Worm (Caenorhabditis elegans) whole organism, young adult: ENCODE data around the gene Y7A5A.7.

Source experiments
- B0336.3 ChIP-seq: fragments of 200-800 bp; sonication (Bioruptor generic); IDR thresholded peaks from 2 replicates; pipeline ENCODE4 v1.3.6; 2022; ENCODE audit warnings: missing genetic modification characterization, missing compliant biosample characterization
- F55B11.4 ChIP-seq: sonication (generic microtip); optimal IDR thresholded peaks from 2 replicates; lab custom pipeline; 2016; ENCODE audit warnings: missing compliant biosample characterization, missing genetic modification characterization, borderline replicate concordance; ENCODE audit not compliant: insufficient read depth
- F57C9.4 ChIP-seq: sonication (generic microtip); optimal IDR thresholded peaks from 2 replicates; lab custom pipeline; 2017; ENCODE audit warnings: mild to moderate bottlenecking, missing genetic modification characterization, missing compliant biosample characterization
- K11D2.4 ChIP-seq: fragments of 200-800 bp; sonication (Bioruptor generic); IDR thresholded peaks from 2 replicates; pipeline ENCODE4 v1.3.6; 2022; ENCODE audit warnings: missing genetic modification reagents, missing genetic modification characterization, missing compliant biosample characterization
- K12H6.12 ChIP-seq: fragments of 200-800 bp; sonication (Bioruptor generic); optimal IDR thresholded peaks from 2 replicates; lab custom pipeline; 2018; ENCODE audit warnings: mild to moderate bottlenecking, missing genetic modification characterization, missing compliant biosample characterization
- ama-1 ChIP-seq, 3 experiments: fragments of 150-350 bp in 1 of 3; sonication (generic microtip) in 2 of 3; optimal IDR thresholded peaks; 2 replicates each; lab custom pipeline; 2014 to 2018; ENCODE audit warnings: missing biosample characterization in 2 of 3, missing genetic modification characterization in 2 of 3, missing genetic modification reagents in 2 of 3
- aptf-2 ChIP-seq: fragments of 200-800 bp; sonication (Bioruptor generic); conservative IDR thresholded peaks from 2 replicates; pipeline ENCODE4 v1.3.6; 2022; ENCODE audit warnings: missing genetic modification reagents, missing genetic modification characterization, missing compliant biosample characterization
- attf-3 ChIP-seq: fragments of 200-800 bp; sonication (Bioruptor generic); conservative IDR thresholded peaks from 2 replicates; pipeline ENCODE4 v1.3.6; 2022; ENCODE audit warnings: missing genetic modification reagents, missing genetic modification characterization, missing compliant biosample characterization
- attf-5 ChIP-seq: fragments of 200-800 bp; sonication (Bioruptor generic); optimal IDR thresholded peaks from 2 replicates; lab custom pipeline; 2018; ENCODE audit warnings: mild to moderate bottlenecking, missing genetic modification characterization, missing compliant biosample characterization
- ccch-3 ChIP-seq: fragments of 200-800 bp; sonication (Bioruptor generic); optimal IDR thresholded peaks from 2 replicates; lab custom pipeline; 2018; ENCODE audit warnings: mild to moderate bottlenecking, missing genetic modification characterization, missing compliant biosample characterization
- cebp-1 ChIP-seq, 2 experiments: fragments of 200-800 bp in 1 of 2; sonication (Bioruptor generic) in 1 of 2; sonication (generic microtip) in 1 of 2; IDR thresholded peaks in 1 of 2; optimal IDR thresholded peaks in 1 of 2; 2 replicates each; pipeline versions ENCODE4 v1.3.6 to Lab custom; 2017 to 2022; ENCODE audit warnings: missing compliant biosample characterization in 2 of 2, missing genetic modification characterization in 2 of 2, mild to moderate bottlenecking in 1 of 2, missing genetic modification reagents in 1 of 2, moderate library complexity in 1 of 2
- ceh-27 ChIP-seq: fragments of 200-800 bp; sonication (Bioruptor generic); optimal IDR thresholded peaks from 2 replicates; lab custom pipeline; 2018; ENCODE audit warnings: mild to moderate bottlenecking, missing genetic modification characterization, moderate library complexity, missing compliant biosample characterization
- ceh-40 ChIP-seq: fragments of 200-800 bp; sonication (Bioruptor generic); IDR thresholded peaks from 2 replicates; pipeline ENCODE4 v1.3.6; 2022; ENCODE audit warnings: missing genetic modification characterization, missing compliant biosample characterization
- ceh-58 ChIP-seq: fragments of 200-800 bp; sonication (Bioruptor generic); IDR thresholded peaks from 2 replicates; pipeline ENCODE4 v1.3.6; 2022; ENCODE audit warnings: missing genetic modification characterization, missing compliant biosample characterization
- dox-1 ChIP-seq: fragments of 200-800 bp; sonication (Bioruptor generic); IDR thresholded peaks from 2 replicates; pipeline ENCODE4 v1.3.6; 2022; ENCODE audit warnings: missing genetic modification reagents, missing genetic modification characterization, missing compliant biosample characterization
- gei-17 ChIP-seq: fragments of 200-800 bp; sonication (Bioruptor generic); optimal IDR thresholded peaks from 2 replicates; lab custom pipeline; 2018; ENCODE audit warnings: mild to moderate bottlenecking, missing genetic modification characterization, missing compliant biosample characterization
- him-1 ChIP-seq: sonication (generic microtip); optimal IDR thresholded peaks from 2 replicates; lab custom pipeline; 2016; ENCODE audit warnings: missing genotype, missing genetic modification reagents, missing genetic modification characterization, missing compliant biosample characterization
- hmg-1.2 ChIP-seq: fragments of 200-800 bp; sonication (Bioruptor generic); IDR thresholded peaks from 2 replicates; pipeline ENCODE4 v1.3.6; 2022; ENCODE audit warnings: missing genetic modification reagents, missing genetic modification characterization, missing compliant biosample characterization
- let-607 ChIP-seq, 2 experiments: fragments of 200-800 bp in 1 of 2; sonication (Bioruptor generic) in 1 of 2; sonication (generic microtip) in 1 of 2; optimal IDR thresholded peaks; 2 replicates each; lab custom pipeline; 2016 to 2018; ENCODE audit warnings: mild to moderate bottlenecking in 2 of 2, missing compliant biosample characterization in 2 of 2, missing genetic modification characterization in 2 of 2, moderate library complexity in 2 of 2, missing genotype in 1 of 2
- lin-35 ChIP-seq, 3 experiments: fragments of 150-350 bp in 2 of 3; sonication (generic microtip) in 1 of 3; optimal IDR thresholded peaks; 2 replicates each; lab custom pipeline; 2014 to 2018; ENCODE audit warnings: missing biosample characterization in 3 of 3, missing genetic modification characterization in 3 of 3, missing genetic modification reagents in 3 of 3
- lin-40 ChIP-seq: sonication (generic microtip); optimal IDR thresholded peaks from 2 replicates; lab custom pipeline; 2016; ENCODE audit warnings: missing genetic modification characterization, mild to moderate bottlenecking, missing compliant biosample characterization, missing genotype, missing genetic modification reagents
- madf-10 ChIP-seq: sonication (generic microtip); optimal IDR thresholded peaks from 2 replicates; lab custom pipeline; 2016; ENCODE audit warnings: mild to moderate bottlenecking, missing genetic modification characterization, missing compliant biosample characterization
- mcd-1 ChIP-seq: fragments of 200-800 bp; sonication (Bioruptor generic); IDR thresholded peaks from 2 replicates; pipeline ENCODE4 v1.3.6; 2022; ENCODE audit warnings: missing genetic modification reagents, missing genetic modification characterization, missing compliant biosample characterization
- nhr-80 ChIP-seq: sonication (generic microtip); optimal IDR thresholded peaks from 2 replicates; lab custom pipeline; 2016; ENCODE audit warnings: missing genetic modification characterization, missing compliant biosample characterization
- rcor-1 ChIP-seq: fragments of 200-800 bp; sonication (Bioruptor generic); IDR thresholded peaks from 2 replicates; pipeline ENCODE4 v1.3.6; 2022; ENCODE audit warnings: missing genetic modification reagents, missing genetic modification characterization, missing compliant biosample characterization
- snpc-1.1 ChIP-seq: sonication (generic microtip); optimal IDR thresholded peaks from 2 replicates; lab custom pipeline; 2017; ENCODE audit warnings: missing genetic modification characterization, mild to moderate bottlenecking, missing compliant biosample characterization, antibody characterized with exemption, moderate library complexity, missing genotype, missing genetic modification reagents; ENCODE audit not compliant: insufficient read depth
- snpc-4 ChIP-seq, 5 experiments: fragments of 150-350 bp in 1 of 5; sonication (generic microtip) in 4 of 5; optimal IDR thresholded peaks; 2 replicates each; lab custom pipeline; 2014 to 2018; ENCODE audit warnings: missing genetic modification characterization in 5 of 5, missing biosample characterization in 3 of 5, antibody characterized with exemption in 2 of 5, mild to moderate bottlenecking in 2 of 5, missing compliant biosample characterization in 2 of 5, missing genotype in 2 of 5, moderate library complexity in 2 of 5, missing genetic modification reagents in 1 of 5
- somi-1 ChIP-seq: fragments of 200-800 bp; sonication (Bioruptor generic); optimal IDR thresholded peaks from 2 replicates; lab custom pipeline; 2018; ENCODE audit warnings: mild to moderate bottlenecking, missing genetic modification characterization, missing compliant biosample characterization
- sptf-2 ChIP-seq: fragments of 200-800 bp; sonication (Bioruptor generic); optimal IDR thresholded peaks from 2 replicates; lab custom pipeline; 2018; ENCODE audit warnings: mild to moderate bottlenecking, missing genetic modification characterization, missing compliant biosample characterization
- tbp1 ChIP-seq: fragments of 200-800 bp; sonication (Bioruptor generic); optimal IDR thresholded peaks from 2 replicates; lab custom pipeline; 2018; ENCODE audit warnings: mild to moderate bottlenecking, missing genetic modification characterization, missing compliant biosample characterization
- zfh-2 ChIP-seq: fragments of 200-800 bp; sonication (Bioruptor generic); conservative IDR thresholded peaks from 2 replicates; pipeline ENCODE4 v1.3.6; 2022; ENCODE audit warnings: missing genetic modification reagents, missing genetic modification characterization, missing compliant biosample characterization

Gene Y7A5A.7

DNA sequence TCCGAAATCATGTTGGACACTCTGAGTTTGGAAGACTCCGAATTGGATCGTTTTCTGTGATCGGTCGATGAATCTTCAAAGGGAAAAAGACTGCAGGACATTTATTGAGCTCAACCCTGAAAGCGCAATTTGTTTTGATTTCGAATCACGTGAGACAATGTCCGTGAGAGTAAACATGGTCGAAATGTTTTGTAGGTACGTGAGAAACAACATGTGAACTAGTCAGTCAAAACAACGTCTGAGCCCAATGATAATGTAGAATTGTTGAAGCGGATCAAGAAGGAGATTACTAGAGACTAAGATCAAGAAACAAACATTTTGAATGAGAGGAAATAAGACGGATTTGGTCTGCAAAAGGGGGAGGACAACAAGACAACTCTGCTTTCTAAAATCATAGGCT, at the start of gene Y7A5A.7:
Y7A5A.7 (minus strand) TSS at position 101 of the 400 bp plus-strand sequence.
- TF ChIP-seq ama-1 (optimal IDR thresholded peaks at IDR 0.05; lab: Kevin White, UChicago) (no peak), ama-1 (GFP tag; optimal IDR thresholded peaks at IDR 0.05; lab: Kevin White, UChicago) (no peak)

DNA sequence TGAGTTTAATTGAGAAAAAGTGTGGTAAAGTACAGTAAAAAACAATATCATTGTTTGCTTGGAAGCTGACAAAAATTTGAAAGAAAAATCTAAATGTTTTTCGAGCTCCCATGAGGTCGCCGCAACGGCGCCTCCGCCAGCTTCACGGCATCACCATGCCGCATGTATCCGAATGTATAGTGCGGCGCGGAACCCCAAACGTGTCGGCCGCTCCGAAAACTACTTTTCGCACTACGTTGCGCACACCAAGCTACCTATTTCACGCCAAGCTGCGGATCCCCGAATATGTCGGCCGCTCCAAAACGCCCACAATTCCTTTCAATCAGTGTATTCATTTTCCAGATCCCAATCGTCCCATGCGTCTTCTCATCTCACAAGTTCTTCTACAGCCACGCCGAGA, 47.0 kb upstream of the Y7A5A.7 start:
- no peak for TF ChIP-seq him-1 (tag; lab: Kevin White, UChicago)
- TF ChIP-seq ceh-40 (GFP tag; lab: Robert Waterston, UW): no peak
- peak; percentile 21 for TF ChIP-seq snpc-1.1 (tag; lab: Kevin White, UChicago)
- peak; percentile 45; the same call in 1 of the 2 replicates for TF ChIP-seq hmg-1.2 (GFP tag; lab: Robert Waterston, UW)
- TF ChIP-seq snpc-4 (GFP tag; optimal IDR thresholded peaks at IDR 0.05; lab: Kevin White, UChicago): peak; percentile 45
- TF ChIP-seq snpc-4 (tag; optimal IDR thresholded peaks at IDR 0.05; lab: Kevin White, UChicago): peak in 2 of 4 experiments; percentile 87 to 90
- TF ChIP-seq zfh-2 (GFP tag; lab: Robert Waterston, UW): peak; percentile 66; the same call in 1 of the 2 replicates

- no peak for TF ChIP-seq F55B11.4 (tag; lab: Kevin White, UChicago)
- TF ChIP-seq aptf-2 (GFP tag; lab: Robert Waterston, UW): no peak
- peak; percentile 15; the same call in 1 of the 2 replicates for TF ChIP-seq dox-1
- TF ChIP-seq ccch-3 (GFP tag; lab: Kevin White, UChicago): no peak
- TF ChIP-seq rcor-1 (GFP tag; lab: Robert Waterston, UW): peak; percentile 29; the same call in 1 of the 2 replicates
- TF ChIP-seq attf-5: peak; percentile 52
- TF ChIP-seq mcd-1 (GFP tag; lab: Robert Waterston, UW): peak; percentile 42; the same call in 1 of the 2 replicates
- TF ChIP-seq tbp1 (GFP tag; lab: Kevin White, UChicago): peak; percentile 8
- TF ChIP-seq lin-40: peak; percentile 80
- peak in 1 of 2 experiments; percentile 76 for TF ChIP-seq let-607 (tag; optimal IDR thresholded peaks at IDR 0.05; lab: Kevin White, UChicago)
- peak; percentile 45 for TF ChIP-seq ceh-27 (GFP tag; lab: Kevin White, UChicago)
- no peak for TF ChIP-seq snpc-4 (GFP tag; optimal IDR thresholded peaks at IDR 0.05; lab: Kevin White, UChicago)
- TF ChIP-seq snpc-4 (tag; optimal IDR thresholded peaks at IDR 0.05; lab: Kevin White, UChicago): peak in 2 of 4 experiments; percentile 30 to 55
- peak; percentile 20 for TF ChIP-seq F57C9.4
- TF ChIP-seq lin-35 (GFP tag; optimal IDR thresholded peaks at IDR 0.05; lab: Kevin White, UChicago): peak in 1 of 3 experiments; percentile 39
- TF ChIP-seq somi-1 (GFP tag; lab: Kevin White, UChicago): peak; percentile 37
- no peak for TF ChIP-seq ceh-58 (GFP tag; lab: Robert Waterston, UW)
- no peak for TF ChIP-seq sptf-2 (GFP tag; lab: Kevin White, UChicago)
- TF ChIP-seq snpc-1.1 (tag; lab: Kevin White, UChicago): peak; percentile 26
- TF ChIP-seq hmg-1.2 (GFP tag; lab: Robert Waterston, UW): peak; percentile 45
- no peak for TF ChIP-seq nhr-80 (tag; lab: Kevin White, UChicago)
- 0 out of 2 replicates have a peak, but pooled peaks have one; percentile 29 for TF ChIP-seq B0336.3 (GFP tag; lab: Robert Waterston, UW)
- peak; percentile 21 for TF ChIP-seq gei-17 (GFP tag; lab: Kevin White, UChicago)
- TF ChIP-seq cebp-1 (GFP tag; IDR thresholded peaks at IDR 0.05; lab: Robert Waterston, UW): no peak
- TF ChIP-seq cebp-1 (tag; optimal IDR thresholded peaks at IDR 0.05; lab: Kevin White, UChicago): peak; percentile 55
- peak; percentile 82 for TF ChIP-seq K12H6.12 (tag; lab: Kevin White, UChicago)
- peak; percentile 97 for TF ChIP-seq attf-3
- 0 out of 2 replicates have a peak, but pooled peaks have one; percentile 51 for TF ChIP-seq K11D2.4 (GFP tag; lab: Robert Waterston, UW)
- TF ChIP-seq madf-10 (tag; lab: Kevin White, UChicago): peak; percentile 21
- TF ChIP-seq, all 124 proteins: peak for 21
These were observed 45.5 kb upstream of the Y7A5A.7 start, which contains the start of gene acl-1 for ce11 chrX:15849397-15849935. acl-1 (plus strand) TSS chrX:15849885.
